Fruit fly (Drosophila melanogaster) whole organism, pupa: Measurements from ENCODE around the gene Ser7.

Source experiments
- CG13204 ChIP-seq: fragments of 200-800 bp; sonication (Bioruptor generic); optimal IDR thresholded peaks from 2 replicates; lab custom pipeline; 2018; ENCODE audit warnings: missing biosample characterization, mild to moderate bottlenecking, missing genetic modification characterization, moderate library complexity
- CG32121 ChIP-seq: fragments of 200-800 bp; sonication (Bioruptor generic); IDR thresholded peaks from 2 replicates; pipeline ENCODE4 v1.3.6; 2022; ENCODE audit warnings: missing biosample characterization, missing genetic modification characterization
- CG4496 ChIP-seq: fragments of 200-800 bp; sonication (Bioruptor generic); IDR thresholded peaks from 3 replicates; pipeline ENCODE4 v1.3.6; 2022; ENCODE audit warnings: missing biosample characterization, missing genetic modification characterization
- CG9948 ChIP-seq: fragments of 200-800 bp; sonication (Bioruptor generic); optimal IDR thresholded peaks from 2 replicates; lab custom pipeline; 2018; ENCODE audit warnings: missing biosample characterization, mild to moderate bottlenecking, missing genetic modification characterization, moderate library complexity
- EcR ChIP-seq: fragments of 200-800 bp; sonication (Bioruptor generic); optimal IDR thresholded peaks from 3 replicates; lab custom pipeline; 2019; ENCODE audit warnings: missing biosample characterization, missing genetic modification characterization, mild to moderate bottlenecking, moderate library complexity, missing genetic modification reagents
- Ets98B ChIP-seq: fragments of 200-800 bp; sonication (Bioruptor generic); IDR thresholded peaks from 2 replicates; pipeline ENCODE4 v1.3.6; 2022; ENCODE audit warnings: missing biosample characterization, missing genetic modification characterization
- fd96Ca ChIP-seq: fragments of 200-800 bp; sonication (Bioruptor generic); IDR thresholded peaks from 3 replicates; pipeline ENCODE4 v1.3.6; 2022; ENCODE audit warnings: missing biosample characterization, missing genetic modification characterization

DNA sequence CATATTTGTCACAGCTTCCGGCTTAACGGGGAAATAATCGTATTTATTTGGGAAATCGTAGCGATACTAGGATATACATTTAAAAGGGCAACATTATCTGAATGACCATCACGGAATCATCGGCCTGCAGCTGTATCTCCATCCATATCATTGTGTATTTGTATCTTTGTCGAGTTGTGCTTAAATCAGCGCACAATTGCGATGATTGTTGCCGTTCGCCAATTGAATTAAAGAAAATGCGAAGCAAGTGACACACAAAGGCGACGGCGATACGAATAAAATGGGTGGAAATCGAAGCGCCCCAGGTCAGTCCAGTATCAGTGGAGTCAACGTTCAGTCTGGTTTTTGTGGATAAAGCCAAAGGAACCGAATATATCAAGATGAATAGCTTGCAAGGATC, 14.5 kb downstream of the Ser7 start, which contains the start of gene CG9686:
- TF ChIP-seq Ets98B (no peak), CG4496 (GFP tag; lab: Robert Waterston, UW) (no peak), CG13204 (no peak), EcR (no peak), CG32121 (no peak), CG9948 (tag; lab: Kevin White, UChicago) (no peak), fd96Ca (GFP tag; lab: Robert Waterston, UW) (no peak)
